Worm (Caenorhabditis elegans): Measurements from ENCODE around the gene amt-4.

amt-4 gene

DNA sequence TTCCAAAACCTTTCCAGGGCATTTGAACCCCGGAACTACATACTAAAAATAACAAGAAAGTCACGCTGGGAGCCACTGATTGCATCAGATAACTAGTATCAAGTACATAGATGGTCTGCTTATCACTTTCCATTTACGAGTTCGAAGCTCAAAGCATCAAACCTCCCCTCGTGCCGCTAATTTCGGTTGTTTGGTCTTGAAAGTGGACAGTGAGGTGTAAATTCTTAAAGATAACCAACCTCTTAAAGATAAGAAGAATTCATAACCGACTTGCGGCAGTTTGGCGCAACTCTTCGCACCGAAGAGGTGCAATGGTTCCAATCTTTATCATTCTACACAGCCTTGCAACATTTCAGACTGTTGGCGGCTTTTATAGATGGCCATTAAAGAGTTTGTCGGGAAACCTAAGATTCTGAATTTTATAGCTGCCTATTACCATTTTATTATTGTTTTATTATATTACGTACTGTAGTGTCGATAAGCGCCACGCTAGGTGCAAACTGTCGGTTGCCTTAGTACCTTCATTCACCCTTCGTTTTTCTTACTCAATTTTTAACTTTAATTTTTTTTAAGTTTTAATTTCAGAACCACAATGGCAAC lies at the start of gene amt-4:
Gene amt-4, plus strand, starts transcription at position 586 of the 600 bp plus-strand sequence.
- TF ChIP-seq unc-62 (GFP tag; optimal IDR thresholded peaks at IDR 0.05) = no peak

DNA sequence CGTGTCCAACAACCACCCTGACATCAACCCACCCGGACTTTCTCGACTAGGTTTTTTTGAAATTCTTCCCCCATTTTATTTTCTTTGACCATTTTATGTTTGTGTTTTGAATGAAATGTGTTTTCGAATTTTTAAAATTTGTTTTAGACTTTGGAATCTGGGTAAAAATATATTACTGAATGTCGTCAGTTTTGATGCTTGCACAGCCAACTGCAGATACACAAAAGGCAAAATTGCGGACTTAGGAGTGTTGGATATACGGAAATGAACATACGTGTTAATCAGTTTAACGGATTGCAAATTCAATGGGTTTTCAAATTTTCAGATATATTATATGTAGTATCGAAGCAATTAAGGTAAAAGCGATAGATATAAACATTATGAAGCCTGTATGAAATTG lies 48.3 kb upstream of the amt-4 start:
- TF ChIP-seq unc-62 (GFP tag; optimal IDR thresholded peaks at IDR 0.05) = no peak

DNA sequence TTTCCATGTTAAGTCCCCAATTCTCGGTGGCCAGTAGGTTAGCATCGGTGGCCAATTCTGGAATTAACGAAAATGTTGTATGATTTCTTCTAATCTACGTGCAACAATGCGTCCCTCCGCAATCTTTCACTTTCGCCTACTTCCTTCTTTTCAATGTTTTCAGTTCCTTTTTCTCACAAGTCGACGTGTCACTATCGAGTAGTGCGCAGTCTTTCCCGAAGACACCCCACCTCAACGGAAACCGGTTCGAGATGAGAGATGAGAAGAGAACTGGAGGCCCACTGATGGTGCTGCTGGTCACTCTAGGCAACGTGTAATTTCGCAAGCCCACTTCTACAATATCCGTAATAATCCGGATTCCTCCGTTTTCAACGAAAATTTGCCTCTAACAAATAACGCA lies 45.1 kb upstream of the amt-4 start:
- no peak for TF ChIP-seq unc-62 (GFP tag; optimal IDR thresholded peaks at IDR 0.05)

DNA sequence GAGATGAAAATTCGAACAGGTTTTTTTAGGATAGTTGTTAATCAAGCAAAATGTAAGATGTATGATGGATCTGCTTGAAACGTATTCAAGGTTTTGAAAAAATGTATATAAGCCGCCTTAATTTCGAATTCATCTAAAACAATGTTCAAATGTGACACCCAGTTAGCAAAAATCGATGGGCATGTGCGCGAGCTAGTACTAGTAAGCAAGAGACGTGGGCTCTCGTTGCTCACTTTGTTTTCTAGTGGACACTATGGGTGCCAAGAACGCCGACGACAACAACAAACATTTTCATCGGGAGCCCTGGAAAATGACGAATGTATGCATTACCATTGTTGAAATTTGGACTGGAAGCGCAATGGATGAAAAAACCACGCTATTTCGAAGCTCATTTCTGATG lies 43.9 kb upstream of the amt-4 start:
- no peak for TF ChIP-seq unc-62 (GFP tag; optimal IDR thresholded peaks at IDR 0.05)

DNA sequence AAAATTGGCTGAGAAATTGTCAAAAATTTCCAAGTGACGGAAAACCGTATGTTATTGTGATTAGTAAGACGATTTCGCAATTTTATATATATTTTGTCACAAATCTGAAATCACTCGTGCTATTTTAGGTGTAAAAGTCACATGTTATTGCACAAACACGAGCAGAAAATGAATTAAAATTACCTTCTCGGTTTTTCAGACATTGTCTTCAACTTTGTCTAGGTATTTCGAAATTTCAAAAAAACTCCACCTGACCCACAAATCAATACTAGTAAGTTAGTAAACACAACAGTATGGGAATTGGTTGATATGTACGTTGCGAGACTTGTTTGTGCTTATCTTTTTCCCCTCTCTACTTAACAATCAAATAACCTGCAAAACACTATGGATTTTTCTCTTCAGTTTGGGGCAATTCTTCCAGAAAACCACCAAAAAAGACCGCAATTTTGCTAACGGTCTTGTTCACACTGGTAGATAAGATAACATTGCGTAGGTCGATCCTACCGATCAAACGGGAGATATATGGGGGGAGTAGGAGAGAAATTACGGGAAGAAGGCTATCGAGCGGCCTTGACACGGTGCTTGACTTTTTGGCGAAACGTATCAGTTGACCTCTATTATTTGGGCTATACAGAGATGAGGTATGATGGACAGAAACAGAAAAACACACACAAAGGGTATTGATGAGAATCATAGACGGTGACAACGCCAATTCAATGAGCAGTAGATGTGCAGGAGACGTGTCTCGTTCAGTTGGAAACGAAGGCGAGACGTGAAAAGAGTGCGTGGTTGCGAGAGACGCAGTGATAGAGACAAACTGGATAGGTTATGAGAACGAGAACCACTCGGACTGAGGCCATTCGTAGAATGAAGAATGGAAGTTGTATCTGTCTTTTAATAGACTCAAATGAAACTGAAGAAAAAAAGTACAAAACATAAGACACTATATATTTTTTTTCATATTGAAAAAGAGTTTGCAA lies 43.0 kb upstream of the amt-4 start, which contains the start of gene C07A12.7:
Gene C07A12.7, minus strand, starts transcription at position 308 of the 980 bp plus-strand sequence.
- no peak for TF ChIP-seq unc-62 (GFP tag; optimal IDR thresholded peaks at IDR 0.05)

DNA sequence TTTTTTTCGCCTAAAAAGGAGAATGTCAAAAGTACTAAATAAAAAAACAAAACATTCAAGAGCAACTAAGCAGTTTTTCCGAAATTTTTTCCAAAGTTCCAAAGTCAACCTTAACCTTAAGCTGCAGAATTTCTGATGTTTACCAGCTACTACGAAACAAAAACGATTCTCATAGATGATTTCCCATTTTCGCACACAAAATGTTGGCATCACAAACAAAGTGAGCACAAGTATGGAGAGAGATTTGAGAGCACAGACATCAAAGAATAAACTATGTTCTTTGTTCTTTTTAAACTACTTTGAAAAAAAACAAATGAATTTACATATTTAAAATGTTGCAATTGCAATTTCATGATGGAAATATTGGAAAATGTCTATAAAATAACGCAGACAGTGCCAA lies 41.8 kb upstream of the amt-4 start:
- no peak for TF ChIP-seq unc-62 (GFP tag; optimal IDR thresholded peaks at IDR 0.05)

DNA sequence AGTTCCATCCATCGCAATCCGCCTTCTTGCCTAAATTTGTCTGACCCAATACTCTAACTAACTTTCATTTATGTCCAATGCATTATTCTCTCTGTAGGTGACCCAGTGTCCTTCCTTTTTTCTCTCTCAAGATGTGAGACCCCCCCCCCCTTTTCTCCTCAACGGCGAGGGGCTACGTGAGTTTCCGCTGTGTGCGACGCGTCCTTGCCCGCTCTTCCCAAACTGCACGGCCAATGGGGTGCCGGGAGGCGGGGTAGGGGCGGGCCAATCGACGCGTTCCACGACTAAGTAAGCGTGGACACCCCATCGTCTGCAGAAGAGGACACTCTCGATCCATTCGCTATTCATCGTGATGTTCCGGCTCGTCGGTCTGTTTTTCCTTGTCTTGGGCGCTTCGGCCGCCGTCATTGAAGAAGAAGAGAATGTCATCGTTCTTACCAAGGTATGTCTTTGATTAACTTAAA lies 41.2 kb upstream of the amt-4 start, which contains the start of gene pdi-2:
Gene pdi-2, plus strand, starts transcription at position 269 of the 464 bp plus-strand sequence.
- no peak for TF ChIP-seq unc-62 (GFP tag; optimal IDR thresholded peaks at IDR 0.05)

DNA sequence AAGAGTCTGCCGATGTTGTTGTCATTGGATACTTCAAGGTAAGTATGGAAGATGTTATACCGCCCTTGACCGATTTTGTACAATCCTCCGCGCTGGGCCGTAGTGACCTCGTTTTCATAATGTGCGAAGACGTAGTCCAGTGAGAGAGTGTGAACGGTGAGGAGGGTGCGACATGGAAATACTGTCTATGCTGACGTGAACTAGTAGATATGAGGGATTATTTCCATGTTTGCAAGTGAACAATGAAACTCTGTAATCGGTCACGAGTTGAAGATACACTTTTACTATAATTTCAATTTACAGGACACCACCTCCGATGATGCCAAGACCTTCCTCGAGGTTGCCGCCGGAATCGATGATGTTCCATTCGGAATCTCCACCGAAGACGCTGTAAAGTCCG lies 40.3 kb upstream of the amt-4 start:
- TF ChIP-seq unc-62 (GFP tag; optimal IDR thresholded peaks at IDR 0.05) = no peak

DNA sequence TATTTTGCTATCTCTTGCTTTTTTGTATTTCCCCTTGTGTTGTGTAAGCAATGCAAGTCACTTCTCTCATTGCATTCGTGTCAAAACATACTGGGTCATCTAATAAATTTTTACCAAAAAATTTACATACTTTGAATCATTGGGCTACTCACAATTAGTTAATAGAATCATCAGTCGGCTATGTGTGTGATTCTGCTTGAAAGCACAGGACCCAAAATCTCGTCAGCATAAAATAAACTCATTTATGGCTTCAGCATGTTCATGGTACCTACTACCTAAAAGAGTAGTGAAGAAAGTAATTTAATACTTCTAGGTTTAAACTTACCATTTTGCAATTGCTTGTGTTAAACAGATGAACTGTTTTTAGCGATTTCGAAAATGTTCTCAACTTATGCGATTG lies 38.7 kb upstream of the amt-4 start:
- no peak for TF ChIP-seq unc-62 (GFP tag; optimal IDR thresholded peaks at IDR 0.05)

DNA sequence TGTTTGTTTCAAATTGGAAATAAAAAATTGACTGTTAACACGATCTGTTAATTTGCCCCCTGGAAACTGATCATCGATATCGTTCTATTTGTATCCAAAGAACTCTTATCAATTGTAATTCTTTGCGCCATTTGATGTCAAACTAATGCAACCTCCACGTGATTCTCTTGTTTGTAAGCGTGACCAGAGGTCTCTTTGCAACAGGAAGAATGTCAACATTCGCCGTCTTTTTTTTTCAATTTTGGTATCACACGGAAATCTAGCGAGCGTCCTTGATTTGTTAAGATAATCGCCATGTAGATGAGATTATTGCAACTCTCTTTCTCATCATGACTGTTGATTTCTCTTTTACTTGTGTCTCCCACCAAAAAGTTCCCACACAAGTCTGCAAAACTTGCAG lies 36.2 kb upstream of the amt-4 start:
- no peak for TF ChIP-seq unc-62 (GFP tag; optimal IDR thresholded peaks at IDR 0.05)

DNA sequence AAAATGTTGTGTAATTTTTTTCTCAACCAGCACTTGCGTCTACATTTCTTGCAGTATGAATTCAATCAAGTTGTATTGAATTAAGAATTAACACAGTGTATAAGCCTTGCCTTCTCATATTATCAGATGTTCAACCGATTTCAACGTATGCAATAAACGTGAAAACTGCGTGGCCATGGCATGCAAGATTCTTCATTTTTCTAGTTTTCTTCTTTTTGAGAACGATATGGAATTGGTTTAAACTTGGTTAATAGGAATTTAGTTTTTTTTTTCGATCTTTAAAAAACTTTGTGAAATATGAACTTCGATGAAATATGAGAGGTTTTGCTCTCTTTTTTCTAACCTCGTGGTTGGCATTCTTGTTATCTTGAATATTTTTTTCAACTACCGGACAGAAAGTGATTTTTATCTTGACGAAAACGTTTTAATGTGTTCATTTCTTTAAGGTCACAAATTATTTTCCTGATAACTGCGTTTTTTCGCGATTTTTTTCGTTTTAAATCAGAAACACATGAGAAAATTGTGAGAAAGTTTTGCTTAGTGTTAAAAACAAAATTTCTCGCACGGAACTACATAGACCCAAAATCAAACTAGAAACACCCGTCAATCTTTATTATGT lies 34.6 kb upstream of the amt-4 start:
- no peak for TF ChIP-seq unc-62 (GFP tag; optimal IDR thresholded peaks at IDR 0.05)

DNA sequence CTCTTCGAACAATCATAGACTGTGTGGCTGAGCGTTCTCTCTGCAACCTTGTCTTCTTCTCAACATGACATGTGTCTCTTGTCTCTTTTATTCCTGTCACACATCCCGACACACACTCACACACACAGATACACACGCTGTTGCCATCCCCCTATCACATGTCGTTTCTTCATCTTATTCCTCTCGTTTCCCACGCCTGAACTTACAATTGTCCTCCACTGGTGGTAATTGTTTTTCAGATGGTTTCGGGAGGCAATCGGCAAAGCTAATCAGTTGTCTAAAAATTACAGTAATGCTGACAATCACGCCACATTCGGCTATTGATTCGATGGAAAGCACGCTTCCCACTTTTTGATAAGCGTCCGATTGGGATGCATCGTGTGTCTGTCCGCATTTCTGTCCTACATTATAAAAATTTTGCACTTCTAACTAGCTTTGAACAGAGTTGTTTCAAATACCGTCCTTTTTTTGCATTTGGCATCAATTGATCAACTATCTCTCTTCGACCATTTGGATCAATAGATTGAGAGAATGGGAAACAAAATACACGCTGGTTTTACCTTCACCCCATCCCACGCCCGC lies 32.9 kb upstream of the amt-4 start, which contains the start of gene nhr-35:
Gene nhr-35, plus strand, starts transcription at position 532 of the 582 bp plus-strand sequence.
- no peak for TF ChIP-seq unc-62 (GFP tag; optimal IDR thresholded peaks at IDR 0.05)

DNA sequence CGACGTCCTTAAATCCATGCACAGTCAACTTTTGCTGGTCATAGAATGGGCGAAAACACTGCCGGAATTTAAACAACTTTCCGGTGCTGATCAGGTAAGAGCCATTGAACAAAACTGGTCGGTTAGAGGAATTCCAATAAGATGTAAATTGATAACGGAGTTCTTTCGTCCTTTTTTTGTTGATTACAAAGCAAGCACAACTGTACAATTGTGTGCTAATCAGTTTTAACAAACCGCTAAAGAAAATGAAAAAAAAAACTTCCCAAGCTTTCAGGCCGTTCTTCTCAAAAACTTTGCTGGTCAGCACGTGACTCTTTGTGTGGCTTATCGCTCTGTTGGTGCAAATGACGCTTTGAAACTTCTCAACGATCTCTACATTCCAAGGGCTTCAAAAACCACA lies 31.0 kb upstream of the amt-4 start:
- TF ChIP-seq unc-62 (GFP tag; optimal IDR thresholded peaks at IDR 0.05) = no peak

DNA sequence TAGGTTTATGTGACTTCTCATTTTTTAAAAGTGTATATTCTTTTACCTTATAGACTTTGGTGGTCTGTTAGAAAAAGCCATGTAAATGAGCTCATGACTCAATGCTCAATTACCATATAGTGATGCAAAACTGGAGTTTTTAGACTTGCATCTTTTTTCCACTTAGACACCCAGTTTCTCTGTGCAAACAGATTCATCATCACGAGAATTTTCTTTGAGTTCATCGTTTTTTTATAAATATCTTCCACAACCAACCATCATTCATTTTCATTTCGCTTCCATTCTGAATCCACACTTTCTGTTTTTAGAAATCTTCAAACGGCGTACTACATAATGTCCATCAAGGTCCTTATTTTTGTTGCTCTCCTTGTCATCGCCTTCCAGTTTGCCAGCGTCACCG lies 20.6 kb upstream of the amt-4 start, which contains the start of gene C07A12.2:
Gene C07A12.2, plus strand, starts transcription at position 301 of the 400 bp plus-strand sequence.
- no peak for TF ChIP-seq unc-62 (GFP tag; optimal IDR thresholded peaks at IDR 0.05)

DNA sequence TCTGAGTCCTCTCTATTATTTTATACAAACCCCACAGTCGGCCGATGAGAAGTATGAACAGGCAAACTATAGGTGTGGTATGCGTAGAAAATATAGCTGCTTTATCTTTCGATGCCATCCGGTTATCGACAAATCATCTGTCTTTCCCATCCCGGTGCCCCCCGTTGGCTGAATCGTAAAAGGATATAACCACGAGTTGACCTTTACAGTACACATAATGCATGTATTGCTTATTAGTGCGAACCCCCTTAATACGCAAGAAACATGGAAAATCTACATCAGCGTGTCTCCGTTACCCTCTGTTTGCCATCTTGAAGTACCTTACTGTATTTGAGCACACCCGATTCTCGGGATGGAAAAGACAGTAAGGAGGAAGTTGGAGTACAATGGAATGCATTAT lies 16.2 kb upstream of the amt-4 start:
- no peak for TF ChIP-seq unc-62 (GFP tag; optimal IDR thresholded peaks at IDR 0.05)

Measured in whole organism, dauer.